Fruit fly (Drosophila melanogaster): ENCODE data around the gene Ir76a.

Ir76a gene

dm6 chr3L:19845047-19845906 lies 46.2 kb downstream of the Ir76a start, which contains the start of gene Papss (continued):
- TF ChIP-seq sens (GFP tag) (peak; percentile 82), CG17186 (GFP tag; optimal IDR thresholded peaks at IDR 0.05) (no peak), CG3995 (GFP tag; optimal IDR thresholded peaks at IDR 0.05) (no peak), CG13624 (GFP tag; optimal IDR thresholded peaks at IDR 0.05) (peak; percentile 12), Blimp-1 (GFP tag; optimal IDR thresholded peaks at IDR 0.05) (no peak), gsb (GFP tag; IDR thresholded peaks at IDR 0.05) (no peak), oc (tag; optimal IDR thresholded peaks at IDR 0.05) (no peak), pum (GFP tag; optimal IDR thresholded peaks at IDR 0.05) (no peak), Chrac-16 (GFP tag; optimal IDR thresholded peaks at IDR 0.05) (peak; percentile 23), wor (GFP tag; IDR thresholded peaks at IDR 0.05) (no peak), CG11093 (GFP tag; IDR thresholded peaks at IDR 0.05) (no peak), Sry-β (GFP tag; optimal IDR thresholded peaks at IDR 0.05) (no peak), CG7556 (GFP tag; optimal IDR thresholded peaks at IDR 0.05) (peak; percentile 36), btn (GFP tag; optimal IDR thresholded peaks at IDR 0.05) (no peak), zfh2 (GFP tag; optimal IDR thresholded peaks at IDR 0.05) (no peak), pb (GFP tag; optimal IDR thresholded peaks at IDR 0.05) (no peak), otp (GFP tag; IDR thresholded peaks at IDR 0.05) (no peak), CHES-1-like (GFP tag; optimal IDR thresholded peaks at IDR 0.05) (no peak), CG10543 (GFP tag; optimal IDR thresholded peaks at IDR 0.05) (peak; percentile 49), CG3407 (GFP tag; optimal IDR thresholded peaks at IDR 0.05) (no peak), Gug (GFP tag; IDR thresholded peaks at IDR 0.05) (0 out of 4 replicates have a peak, but pooled peaks have one; percentile 26), Bteb2 (GFP tag; optimal IDR thresholded peaks at IDR 0.05) (no peak), sim (GFP tag; IDR thresholded peaks at IDR 0.05) (no peak), CG11085 (GFP tag; IDR thresholded peaks at IDR 0.05) (no peak), crc (GFP tag; optimal IDR thresholded peaks at IDR 0.05) (no peak), CG11695 (GFP tag; IDR thresholded peaks at IDR 0.05) (no peak), Max (GFP tag; optimal IDR thresholded peaks at IDR 0.05) (no peak), Abd-B (GFP tag; optimal IDR thresholded peaks at IDR 0.05) (no peak), HLH4C (GFP tag; IDR thresholded peaks at IDR 0.05; ENCODE audit: partially characterized antibody) (peak; percentile 50; the same call in 1 of the 3 replicates), CG30020 (tag; optimal IDR thresholded peaks at IDR 0.05) (peak; percentile 53), Sry-δ (GFP tag; optimal IDR thresholded peaks at IDR 0.05) (peak; percentile 70), sr (GFP tag; IDR thresholded peaks at IDR 0.05) (peak; percentile 33; the same call in 2 of the 3 replicates), CG7357 (GFP tag; IDR thresholded peaks at IDR 0.05) (no peak), CG3163 (GFP tag; optimal IDR thresholded peaks at IDR 0.05) (no peak), MTF-1 (GFP tag; optimal IDR thresholded peaks at IDR 0.05; ENCODE audit: borderline replicate concordance) (no peak), tll (GFP tag; optimal IDR thresholded peaks at IDR 0.05) (no peak), CG8924 (tag; optimal IDR thresholded peaks at IDR 0.05) (peak; percentile 27), crol (GFP tag; IDR thresholded peaks at IDR 0.05) (no peak), CG3065 (GFP tag; optimal IDR thresholded peaks at IDR 0.05) (no peak), twi (tag; optimal IDR thresholded peaks at IDR 0.05) (no peak), Lhr (GFP tag; optimal IDR thresholded peaks at IDR 0.05) (no peak), CG10366 (GFP tag; IDR thresholded peaks at IDR 0.05) (no peak), zf30C (GFP tag; optimal IDR thresholded peaks at IDR 0.05) (no peak), z (GFP tag; IDR thresholded peaks at IDR 0.05) (no peak), CG17568 (GFP tag; optimal IDR thresholded peaks at IDR 0.05) (no peak), BEAF-32 (GFP tag; optimal IDR thresholded peaks at IDR 0.05) (peak; percentile 79), Ets97D (GFP tag; optimal IDR thresholded peaks at IDR 0.05) (no peak), CG11560 (tag; IDR thresholded peaks at IDR 0.05) (no peak), Hr78 (GFP tag; optimal IDR thresholded peaks at IDR 0.05) (no peak), CG32772 (GFP tag; IDR thresholded peaks at IDR 0.05) (no peak)
